Fruit fly (Drosophila melanogaster): ENCODE measurements around the gene dob.

dob gene

DNA sequence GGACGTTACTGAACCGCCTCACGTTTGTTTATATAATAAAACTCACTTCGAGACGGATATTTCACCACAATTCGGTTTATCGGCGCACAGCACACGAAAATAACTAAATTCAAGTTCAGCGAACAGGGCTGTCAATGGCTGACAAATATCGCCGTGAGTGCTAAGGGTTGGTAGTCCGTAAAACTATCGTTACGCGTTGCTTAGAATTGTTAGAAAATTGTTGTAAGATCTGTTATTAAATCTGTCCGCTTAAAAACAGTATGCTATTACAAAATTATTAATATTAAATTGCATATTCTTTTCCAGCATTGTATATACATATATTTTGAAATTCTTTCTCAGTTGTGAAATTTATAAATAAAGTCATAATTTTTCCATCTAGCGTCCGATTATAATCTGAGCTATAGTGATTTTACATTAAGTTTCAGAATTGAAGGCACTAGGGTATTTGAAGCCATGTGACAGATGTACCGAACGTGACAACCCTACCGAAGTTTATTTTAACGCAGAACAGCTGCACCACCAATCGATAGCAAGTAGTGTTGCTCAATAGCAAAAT lies 17.9 kb downstream of the dob start, which contains the start of gene Cox17 (continued):
- TF ChIP-seq CG6792 (GFP tag; optimal IDR thresholded peaks at IDR 0.05) (peak; percentile 73), CG11902 (GFP tag; optimal IDR thresholded peaks at IDR 0.05) (peak; percentile 69), svp (GFP tag) (peak; percentile 93), acj6 (GFP tag; optimal IDR thresholded peaks at IDR 0.05) (peak; percentile 85), CG11762 (GFP tag; optimal IDR thresholded peaks at IDR 0.05; ENCODE audit: insufficient read depth) (peak; percentile 59), lz (GFP tag; optimal IDR thresholded peaks at IDR 0.05) (peak; percentile 88), CG6854 (GFP tag; optimal IDR thresholded peaks at IDR 0.05) (no peak), CG10631 (GFP tag; optimal IDR thresholded peaks at IDR 0.05) (peak; percentile 85), Ets21C (GFP tag; optimal IDR thresholded peaks at IDR 0.05) (peak; percentile 77), net (GFP tag; optimal IDR thresholded peaks at IDR 0.05) (peak; percentile 75), pdm3 (GFP tag; optimal IDR thresholded peaks at IDR 0.05) (peak; percentile 79), eg (GFP tag; IDR thresholded peaks at IDR 0.05) (peak; percentile 62), ss (GFP tag; optimal IDR thresholded peaks at IDR 0.05) (peak; percentile 61 to 81), vri (GFP tag; optimal IDR thresholded peaks at IDR 0.05) (peak; percentile 64), CG3032 (tag; optimal IDR thresholded peaks at IDR 0.05) (peak; percentile 81), CG8319 (GFP tag; optimal IDR thresholded peaks at IDR 0.05) (peak; percentile 53), Eip75B (GFP tag; optimal IDR thresholded peaks at IDR 0.05) (peak; percentile 77), CG1621 (tag; optimal IDR thresholded peaks at IDR 0.05) (peak; percentile 68), Sox15 (GFP tag; optimal IDR thresholded peaks at IDR 0.05) (peak; percentile 84), fd85E (GFP tag; optimal IDR thresholded peaks at IDR 0.05) (peak; percentile 47), Ets96B (tag; optimal IDR thresholded peaks at IDR 0.05) (peak; percentile 68), Smox (GFP tag; optimal IDR thresholded peaks at IDR 0.05) (peak; percentile 84), CG8632 (GFP tag; optimal IDR thresholded peaks at IDR 0.05) (peak; percentile 76), CG32006 (GFP tag; optimal IDR thresholded peaks at IDR 0.05) (peak; percentile 88), CG8119 (GFP tag; IDR thresholded peaks at IDR 0.05) (peak; percentile 68), achi (GFP tag; optimal IDR thresholded peaks at IDR 0.05) (peak; percentile 86), salr (GFP tag; optimal IDR thresholded peaks at IDR 0.05) (peak in 1 of 2 experiments; percentile 87), fkh (GFP tag; optimal IDR thresholded peaks at IDR 0.05) (peak; percentile 74), esn (GFP tag; optimal IDR thresholded peaks at IDR 0.05) (peak; percentile 86), Met (GFP tag; optimal IDR thresholded peaks at IDR 0.05) (peak; percentile 84), Hr4 (GFP tag; optimal IDR thresholded peaks at IDR 0.05) (peak; percentile 83), CG16779 (tag; optimal IDR thresholded peaks at IDR 0.05) (peak; percentile 15), topi (GFP tag; optimal IDR thresholded peaks at IDR 0.05) (peak; percentile 78), cyc (GFP tag; optimal IDR thresholded peaks at IDR 0.05) (peak; percentile 83), Gug (GFP tag; IDR thresholded peaks at IDR 0.05) (peak; percentile 10; the same call in 1 of the 2 replicates), Eip78C (GFP tag) (peak; percentile 91), OdsH (GFP tag; optimal IDR thresholded peaks at IDR 0.05) (peak; percentile 84), CG31627 (GFP tag; optimal IDR thresholded peaks at IDR 0.05) (peak; percentile 81), Eip93F (GFP tag; optimal IDR thresholded peaks at IDR 0.05) (peak; percentile 58), fd59A (GFP tag; optimal IDR thresholded peaks at IDR 0.05) (peak; percentile 63), Hr38 (GFP tag; optimal IDR thresholded peaks at IDR 0.05) (no peak), dsx (GFP tag; optimal IDR thresholded peaks at IDR 0.05; ENCODE audit: poor library complexity, severe bottlenecking) (peak; percentile 48)

Data from whole organism, prepupa.